Worm (Caenorhabditis elegans): Measurements from ENCODE around the gene dhs-15.

DNA sequence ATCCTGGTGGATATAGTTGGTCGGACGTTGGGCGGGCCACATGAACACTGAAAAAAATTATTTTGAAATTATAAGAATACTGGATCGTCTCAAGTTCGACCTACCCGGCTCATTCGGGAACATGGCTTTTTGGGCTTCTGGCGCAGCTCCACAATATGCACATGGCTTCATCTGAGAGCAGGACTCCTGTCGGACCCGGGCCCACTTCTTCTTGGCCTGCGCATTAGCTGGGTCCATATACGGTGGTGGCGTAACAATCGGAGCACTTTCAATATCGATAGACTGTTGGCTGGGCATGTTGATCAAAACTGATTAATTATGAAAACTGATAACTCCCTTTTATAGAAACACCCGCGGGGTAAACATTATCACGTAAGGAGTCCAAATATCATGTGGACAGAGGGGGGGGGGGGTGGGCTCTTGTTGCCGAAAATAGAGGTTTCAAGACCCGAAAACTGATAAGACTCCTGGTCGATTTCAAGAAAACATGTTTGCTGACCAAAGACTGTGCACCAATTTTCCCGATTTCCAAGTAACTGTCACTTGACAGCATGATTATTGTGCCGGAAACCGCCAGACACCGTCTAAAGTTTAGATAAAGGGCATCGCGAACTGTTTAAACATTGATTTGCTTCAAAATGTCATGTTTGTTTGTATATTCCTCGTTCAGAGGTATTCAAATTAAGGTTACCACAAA lies 38.7 kb downstream of the dhs-15 start, which contains the start of gene dod-3:
- TF ChIP-seq ztf-11 (tag; optimal IDR thresholded peaks at IDR 0.05) (no peak), lin-1 (GFP tag; IDR thresholded peaks at IDR 0.05) (peak; percentile 78), unc-39 (tag; optimal IDR thresholded peaks at IDR 0.05) (no peak), mep-1 (tag; optimal IDR thresholded peaks at IDR 0.05) (no peak), nhr-28 (tag; optimal IDR thresholded peaks at IDR 0.05) (no peak), nhr-102 (tag; optimal IDR thresholded peaks at IDR 0.05) (no peak), zag-1 (tag; optimal IDR thresholded peaks at IDR 0.05) (no peak), nhr-237 (tag; optimal IDR thresholded peaks at IDR 0.05) (no peak), lin-29 (GFP tag; IDR thresholded peaks at IDR 0.05) (no peak), fos-1 (tag; optimal IDR thresholded peaks at IDR 0.05) (no peak), egl-43 (GFP tag; IDR thresholded peaks at IDR 0.05) (no peak), hmg-1.1 (GFP tag; IDR thresholded peaks at IDR 0.05) (no peak)
